Fruit fly (Drosophila melanogaster): ENCODE results near the gene CG4281.

Gene CG4281

dm6 chrX:2036383-2036782 lies 28.6 kb downstream of the CG4281 start (continued):
- TF ChIP-seq Side (GFP tag; optimal IDR thresholded peaks at IDR 0.05), result no peak
- no peak for TF ChIP-seq CG12219 (GFP tag; optimal IDR thresholded peaks at IDR 0.05)
- TF ChIP-seq lov (optimal IDR thresholded peaks at IDR 0.05), result no peak
- no peak for TF ChIP-seq lov (GFP tag; IDR thresholded peaks at IDR 0.05)
- peak; percentile 89 for TF ChIP-seq CG10543 (GFP tag; optimal IDR thresholded peaks at IDR 0.05)
- TF ChIP-seq bcd (GFP tag; optimal IDR thresholded peaks at IDR 0.05), result no peak
- TF ChIP-seq Med (GFP tag), result peak; percentile 28
- TF ChIP-seq Dip2 (GFP tag; IDR thresholded peaks at IDR 0.05), result no peak
- 0 out of 3 replicates have a peak, but pooled peaks have one; percentile 25 for TF ChIP-seq knrl (GFP tag; IDR thresholded peaks at IDR 0.05; ENCODE audit: partially characterized antibody)
- no peak for TF ChIP-seq MBD-R2 (GFP tag; IDR thresholded peaks at IDR 0.05)
- TF ChIP-seq CG15514 (GFP tag; optimal IDR thresholded peaks at IDR 0.05), result peak; percentile 7
- no peak for TF ChIP-seq gcm2 (GFP tag; optimal IDR thresholded peaks at IDR 0.05)
- no peak for TF ChIP-seq Atf-2 (GFP tag; optimal IDR thresholded peaks at IDR 0.05)
- TF ChIP-seq CG8089 (GFP tag; optimal IDR thresholded peaks at IDR 0.05), result no peak
- TF ChIP-seq pfk (GFP tag; optimal IDR thresholded peaks at IDR 0.05), result no peak
- peak; percentile 13; the same call in 1 of the 2 replicates for TF ChIP-seq Drgx (GFP tag; IDR thresholded peaks at IDR 0.05)
- peak; percentile 17 for TF ChIP-seq chn (GFP tag; optimal IDR thresholded peaks at IDR 0.05)
- no peak for TF ChIP-seq CG3281 (GFP tag; optimal IDR thresholded peaks at IDR 0.05)
- no peak for TF ChIP-seq az2 (GFP tag; optimal IDR thresholded peaks at IDR 0.05)
- TF ChIP-seq sd (tag; optimal IDR thresholded peaks at IDR 0.05), result peak; percentile 37
- TF ChIP-seq chinmo (GFP tag; IDR thresholded peaks at IDR 0.05; ENCODE audit: partially characterized antibody), result peak; percentile 82
- 0 out of 2 replicates have a peak, but pooled peaks have one; percentile 9 for TF ChIP-seq CG4360 (GFP tag; IDR thresholded peaks at IDR 0.05)
- TF ChIP-seq Myb (GFP tag; optimal IDR thresholded peaks at IDR 0.05), result no peak
- no peak for TF ChIP-seq NC2α (GFP tag; optimal IDR thresholded peaks at IDR 0.05)
- no peak for TF ChIP-seq CG4820 (GFP tag; optimal IDR thresholded peaks at IDR 0.05)
- TF ChIP-seq CG7745 (tag; optimal IDR thresholded peaks at IDR 0.05), result no peak
- no peak for TF ChIP-seq wek (GFP tag; optimal IDR thresholded peaks at IDR 0.05)
- TF ChIP-seq her (GFP tag; optimal IDR thresholded peaks at IDR 0.05), result no peak
- TF ChIP-seq rib (GFP tag; IDR thresholded peaks at IDR 0.05), result no peak
- peak; percentile 13 for TF ChIP-seq pros (GFP tag; optimal IDR thresholded peaks at IDR 0.05)
- TF ChIP-seq Hmr (GFP tag; optimal IDR thresholded peaks at IDR 0.05), result no peak
- peak; percentile 19 for TF ChIP-seq Rfx (GFP tag; IDR thresholded peaks at IDR 0.05)
- TF ChIP-seq bowl (GFP tag; IDR thresholded peaks at IDR 0.05), result 0 out of 2 replicates have a peak, but pooled peaks have one; percentile 24
- TF ChIP-seq odd (GFP tag; optimal IDR thresholded peaks at IDR 0.05), result peak; percentile 11
- TF ChIP-seq trh (GFP tag; optimal IDR thresholded peaks at IDR 0.05), result no peak
- peak; percentile 17; the same call in 1 of the 3 replicates for TF ChIP-seq Dbx (GFP tag; IDR thresholded peaks at IDR 0.05)
- TF ChIP-seq B-H2 (GFP tag; optimal IDR thresholded peaks at IDR 0.05), result no peak
- TF ChIP-seq gfzf (GFP tag; optimal IDR thresholded peaks at IDR 0.05), result no peak

- TF ChIP-seq CG1529 (GFP tag; optimal IDR thresholded peaks at IDR 0.05) (no peak), fru (optimal IDR thresholded peaks at IDR 0.05) (no peak), CG32767 (GFP tag; IDR thresholded peaks at IDR 0.05) (no peak), tio (GFP tag; optimal IDR thresholded peaks at IDR 0.05) (no peak), gt (GFP tag; IDR thresholded peaks at IDR 0.05) (no peak), CG6689 (GFP tag; IDR thresholded peaks at IDR 0.05) (no peak), CG32772 (GFP tag; IDR thresholded peaks at IDR 0.05) (no peak), CG31224 (GFP tag; IDR thresholded peaks at IDR 0.05) (no peak), Atf3 (GFP tag; optimal IDR thresholded peaks at IDR 0.05) (no peak), CG1024 (GFP tag; IDR thresholded peaks at IDR 0.05) (no peak), CG15479 (GFP tag; optimal IDR thresholded peaks at IDR 0.05) (no peak), CG12769 (tag; optimal IDR thresholded peaks at IDR 0.05) (peak; percentile 67), Pdp1 (GFP tag; optimal IDR thresholded peaks at IDR 0.05) (peak in 1 of 2 experiments; percentile 59), CG14710 (tag; optimal IDR thresholded peaks at IDR 0.05) (no peak), ken (GFP tag; IDR thresholded peaks at IDR 0.05) (0 out of 3 replicates have a peak, but pooled peaks have one; percentile 9), sens-2 (GFP tag; IDR thresholded peaks at IDR 0.05) (no peak)
Observed at dm6 chrX:2032821-2033436, 32.0 kb downstream of the CG4281 start.
